Worm (Caenorhabditis elegans): ENCODE results near the gene ufd-1.

DNA sequence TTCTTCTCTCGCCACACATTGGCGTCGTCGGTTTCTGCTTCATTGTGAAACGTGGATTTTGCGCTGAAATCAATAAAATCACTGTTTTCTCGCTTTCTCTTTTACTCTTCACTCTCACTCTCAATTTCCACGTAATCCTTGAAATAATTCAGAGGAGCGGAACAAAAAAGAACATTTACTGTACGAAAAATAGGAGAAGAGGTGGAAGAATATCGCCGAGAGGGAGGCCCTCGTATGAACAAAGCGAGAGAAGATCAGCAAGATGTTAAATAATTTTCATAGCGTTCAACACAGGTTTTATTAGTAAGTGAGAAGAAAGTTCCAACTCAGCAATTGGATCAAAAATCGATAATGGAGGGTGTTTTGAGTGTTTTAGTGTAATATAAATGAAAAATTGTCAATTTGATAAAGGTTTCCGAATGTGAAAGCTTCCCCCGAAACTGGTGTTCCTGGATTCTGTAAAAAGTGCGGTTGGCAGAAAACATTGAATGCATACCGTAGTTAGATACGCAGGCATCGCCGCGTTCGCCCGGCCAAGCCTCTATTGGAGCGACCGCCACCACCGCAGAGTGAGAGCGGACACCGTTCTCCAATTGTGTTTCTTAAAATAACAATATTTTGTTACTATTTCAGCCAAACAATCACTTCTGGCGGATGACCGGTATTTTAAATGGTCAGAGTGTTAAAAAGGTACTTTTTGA is 30.9 kb upstream of the ufd-1 start, which contains the start of the genes ccr-4 and ZC518.8:
- TF ChIP-seq nhr-237 (tag; optimal IDR thresholded peaks at IDR 0.05) (no peak), R02D3.7 (tag; optimal IDR thresholded peaks at IDR 0.05) (no peak), unc-39 (tag; optimal IDR thresholded peaks at IDR 0.05) (no peak), tbx-2 (tag; optimal IDR thresholded peaks at IDR 0.05) (no peak), elt-2 (tag; optimal IDR thresholded peaks at IDR 0.05) (peak; percentile 22), nhr-25 (tag; optimal IDR thresholded peaks at IDR 0.05) (no peak), nhr-11 (tag; optimal IDR thresholded peaks at IDR 0.05) (no peak), unc-62 (GFP tag; optimal IDR thresholded peaks at IDR 0.05) (no peak), ztf-4 (tag; optimal IDR thresholded peaks at IDR 0.05) (no peak), aly-2 (tag; optimal IDR thresholded peaks at IDR 0.05) (no peak), egl-27 (tag; optimal IDR thresholded peaks at IDR 0.05) (no peak), ama-1 (optimal IDR thresholded peaks at IDR 0.05) (peak; percentile 28), nhr-77 (tag; optimal IDR thresholded peaks at IDR 0.05) (no peak)
